Fruit fly (Drosophila melanogaster): ENCODE data around the gene Ubr3.

- TF ChIP-seq Sp1 (GFP tag; optimal IDR thresholded peaks at IDR 0.05) (no peak), Hr78 (GFP tag; optimal IDR thresholded peaks at IDR 0.05) (no peak), br (GFP tag; optimal IDR thresholded peaks at IDR 0.05) (no peak), CG9705 (GFP tag; optimal IDR thresholded peaks at IDR 0.05) (no peak)
Measured at dm6 chrX:7930236-7931027, 5.3 kb upstream of the Ubr3 start.

Measured in whole organism, wandering third instar larva.